Worm (Caenorhabditis elegans) whole organism, mixed stage, embryonic: ENCODE results near the gene ceh-75.

Experiments used
- blmp-1 ChIP-seq: fragments of 150-350 bp; optimal IDR thresholded peaks from 2 replicates; lab custom pipeline; 2014; ENCODE audit warnings: missing biosample characterization, missing genetic modification characterization
- cnd-1 ChIP-seq: fragments of 200-800 bp; sonication (Bioruptor generic); optimal IDR thresholded peaks from 2 replicates; lab custom pipeline; 2018; ENCODE audit warnings: mild to moderate bottlenecking, missing genetic modification characterization, missing compliant biosample characterization
- elt-3 ChIP-seq: fragments of 150-350 bp; optimal IDR thresholded peaks from 2 replicates; lab custom pipeline; 2014; ENCODE audit warnings: missing biosample characterization, missing genetic modification characterization
- lsy-2 ChIP-seq: fragments of 150-350 bp; optimal IDR thresholded peaks from 2 replicates; lab custom pipeline; 2014; ENCODE audit warnings: missing biosample characterization, missing genetic modification characterization
- mep-1 ChIP-seq: fragments of 150-350 bp; optimal IDR thresholded peaks from 2 replicates; lab custom pipeline; 2017; ENCODE audit warnings: missing biosample characterization, missing genetic modification reagents, missing genetic modification characterization, inconsistent platforms
- nhr-12 ChIP-seq: fragments of 150-350 bp; optimal IDR thresholded peaks from 2 replicates; lab custom pipeline; 2014; ENCODE audit warnings: missing biosample characterization, missing genetic modification characterization
- nhr-76 ChIP-seq: sonication (generic microtip); optimal IDR thresholded peaks from 2 replicates; lab custom pipeline; 2017; ENCODE audit warnings: missing biosample characterization, missing genetic modification characterization
- pha-4 ChIP-seq: fragments of 150-350 bp; optimal IDR thresholded peaks from 2 replicates; lab custom pipeline; 2018; ENCODE audit warnings: missing biosample characterization, missing genetic modification reagents, missing genetic modification characterization
- sptf-1 ChIP-seq: sonication (generic microtip); optimal IDR thresholded peaks from 2 replicates; lab custom pipeline; 2017; ENCODE audit warnings: mild to moderate bottlenecking, missing genetic modification characterization, moderate library complexity, missing compliant biosample characterization
- unc-62 ChIP-seq: fragments of 150-350 bp; optimal IDR thresholded peaks from 2 replicates; lab custom pipeline; 2014; ENCODE audit warnings: missing biosample characterization, missing genetic modification reagents, missing genetic modification characterization

DNA sequence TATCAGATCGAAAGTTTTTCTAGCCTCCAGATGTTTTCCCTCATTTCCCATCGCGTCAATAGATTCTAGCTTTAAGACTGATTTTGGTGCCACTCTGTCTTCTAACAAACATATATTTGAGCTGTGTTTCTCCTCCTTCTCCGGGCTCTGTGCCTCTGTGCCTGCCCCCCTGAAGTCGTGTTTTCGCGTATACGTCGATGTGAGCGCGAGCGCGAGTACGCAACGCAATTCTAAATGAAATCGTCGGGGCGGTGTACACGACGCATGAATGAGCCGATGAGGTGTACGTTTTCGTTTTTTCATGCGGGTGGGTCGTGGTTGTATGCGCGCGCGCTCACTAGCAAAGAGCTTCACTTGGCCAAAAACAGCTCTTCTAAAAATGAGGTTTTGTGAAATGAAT is 44.8 kb downstream of the ceh-75 start:
- TF ChIP-seq sptf-1 (tag; lab: Kevin White, UChicago) (no peak), nhr-12 (tag; lab: Kevin White, UChicago) (no peak), nhr-76 (tag; lab: Kevin White, UChicago) (no peak), elt-3 (tag; lab: Kevin White, UChicago) (no peak), unc-62 (GFP tag; lab: Kevin White, UChicago) (no peak), cnd-1 (tag; lab: Kevin White, UChicago) (no peak), lsy-2 (tag; lab: Kevin White, UChicago) (no peak), pha-4 (tag; lab: Kevin White, UChicago) (no peak), blmp-1 (tag; lab: Kevin White, UChicago) (no peak), mep-1 (tag; lab: Kevin White, UChicago) (no peak)
